Worm (Caenorhabditis elegans) whole organism, midembryonic: Measurements from ENCODE around the gene C36C5.14.

ENCODE experiments used
- T22C8.4 ChIP-seq: fragments of 200-800 bp; sonication (Bioruptor generic); IDR thresholded peaks from 2 replicates; pipeline ENCODE4 v1.3.6; 2022; ENCODE audit warnings: missing genetic modification characterization, missing compliant biosample characterization
- klf-2 ChIP-seq: fragments of 200-800 bp; sonication (Bioruptor generic); conservative IDR thresholded peaks from 2 replicates; pipeline ENCODE4 v1.3.6; 2022; ENCODE audit warnings: missing genetic modification reagents, missing genetic modification characterization, missing compliant biosample characterization
- tab-1 ChIP-seq: fragments of 200-800 bp; sonication (Bioruptor generic); IDR thresholded peaks from 2 replicates; pipeline ENCODE4 v1.3.6; 2022; ENCODE audit warnings: missing genetic modification characterization, missing compliant biosample characterization
- ztf-23 ChIP-seq: fragments of 200-800 bp; sonication (Bioruptor generic); IDR thresholded peaks from 2 replicates; pipeline ENCODE4 v1.3.6; 2022; ENCODE audit warnings: missing genetic modification reagents, missing genetic modification characterization, missing compliant biosample characterization
- ztf-29 ChIP-seq: fragments of 200-800 bp; sonication (Bioruptor generic); IDR thresholded peaks from 2 replicates; pipeline ENCODE4 v1.3.6; 2022; ENCODE audit warnings: missing genetic modification reagents, missing genetic modification characterization, missing compliant biosample characterization

DNA sequence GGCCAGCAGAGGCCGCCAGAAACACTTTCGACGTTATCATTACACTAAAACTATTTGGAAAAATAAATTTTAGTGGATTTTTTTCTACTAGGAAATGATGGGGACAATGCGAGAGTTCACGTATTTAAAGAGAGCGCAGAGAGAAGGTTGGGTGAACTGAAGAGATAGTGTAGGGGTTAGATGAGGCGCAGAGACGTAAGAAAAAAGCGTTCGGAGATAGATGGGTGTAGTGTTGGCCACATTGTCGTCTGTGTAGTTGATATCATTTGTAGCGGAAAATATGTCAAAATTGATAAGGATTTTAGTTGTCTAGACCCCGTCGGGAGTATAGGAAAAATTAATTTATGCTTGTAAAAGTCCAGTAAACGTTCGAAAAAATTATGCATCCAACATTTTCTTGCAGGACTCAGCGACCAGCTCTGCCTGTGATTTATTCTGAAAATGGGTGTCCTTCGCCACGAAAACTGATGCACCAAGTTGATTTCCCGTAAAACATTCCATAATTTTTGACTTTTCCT lies 27.8 kb upstream of the C36C5.14 start, which contains the start of the genes Y73C8B.3 and Y73C8B.9:
- TF ChIP-seq tab-1 = no peak
- TF ChIP-seq T22C8.4 (GFP tag; lab: Robert Waterston, UW) = no peak
- TF ChIP-seq klf-2 = no peak
- TF ChIP-seq ztf-29 (GFP tag; lab: Robert Waterston, UW) = no peak
- no peak for TF ChIP-seq ztf-23 (GFP tag; lab: Robert Waterston, UW)
